Worm (Caenorhabditis elegans): Measurements from ENCODE around the gene unc-46.

Gene unc-46

ce11 chrV:5080853-5081338 is 17.9 kb downstream of the unc-46 start, which contains the start of gene Y58A7A.3 (continued):
- no peak for TF ChIP-seq unc-62 (GFP tag; optimal IDR thresholded peaks at IDR 0.05 in 1 of 2)
- TF ChIP-seq unc-62 (tag; optimal IDR thresholded peaks at IDR 0.05), result no peak
- TF ChIP-seq fos-1 (tag; optimal IDR thresholded peaks at IDR 0.05), result no peak
- TF ChIP-seq unc-39 (tag; optimal IDR thresholded peaks at IDR 0.05), result no peak
- no peak for TF ChIP-seq daf-8 (GFP tag; IDR thresholded peaks at IDR 0.05)
- no peak for TF ChIP-seq ama-1 (optimal IDR thresholded peaks at IDR 0.05)
- TF ChIP-seq hif-1 (tag; optimal IDR thresholded peaks at IDR 0.05), result peak in 1 of 2 experiments; percentile 54
- TF ChIP-seq nhr-28 (tag; optimal IDR thresholded peaks at IDR 0.05), result peak; percentile 93
- TF ChIP-seq nhr-6 (tag; optimal IDR thresholded peaks at IDR 0.05), result peak; percentile 19
- peak; percentile 57 for TF ChIP-seq dve-1 (tag; optimal IDR thresholded peaks at IDR 0.05; ENCODE audit: insufficient read depth)
- no peak for TF ChIP-seq skn-1 (tag; optimal IDR thresholded peaks at IDR 0.05)
- TF ChIP-seq daf-12 (tag; optimal IDR thresholded peaks at IDR 0.05), result no peak
- TF ChIP-seq arid-1 (GFP tag; conservative IDR thresholded peaks at IDR 0.05), result no peak
- TF ChIP-seq dpl-1 (GFP tag; optimal IDR thresholded peaks at IDR 0.05), result peak; percentile 20
- TF ChIP-seq mxl-3 (GFP tag; optimal IDR thresholded peaks at IDR 0.05), result peak; percentile 32
- TF ChIP-seq nhr-77 (tag; optimal IDR thresholded peaks at IDR 0.05), result peak; percentile 30
- no peak for TF ChIP-seq ceh-32 (tag; optimal IDR thresholded peaks at IDR 0.05; ENCODE audit: poor library complexity)
- TF ChIP-seq nhr-10 (tag; optimal IDR thresholded peaks at IDR 0.05), result no peak
- no peak for TF ChIP-seq saeg-2 (GFP tag; IDR thresholded peaks at IDR 0.05)
- TF ChIP-seq nhr-48 (tag; optimal IDR thresholded peaks at IDR 0.05), result no peak

ce11 chrV:5072082-5072481 is 26.7 kb downstream of the unc-46 start, which contains the start of gene Y58A7A.2:
Gene Y58A7A.2 (minus strand): TSS chrV:5072182.
- no peak for TF ChIP-seq rbr-2 (tag; optimal IDR thresholded peaks at IDR 0.05)
- TF ChIP-seq zfp-3 (GFP tag; conservative IDR thresholded peaks at IDR 0.05), result no peak
- TF ChIP-seq lim-7 (GFP tag; IDR thresholded peaks at IDR 0.05), result no peak
- TF ChIP-seq ztf-11 (tag; optimal IDR thresholded peaks at IDR 0.05), result no peak

ce11 chrV:5069440-5069839 is 29.4 kb downstream of the unc-46 start, which contains the start of gene Y58A7A.1:
Gene Y58A7A.1 (minus strand): TSS chrV:5069540.
- no peak for TF ChIP-seq nhr-111 (GFP tag; optimal IDR thresholded peaks at IDR 0.05)
- TF ChIP-seq snpc-1.2 (GFP tag; IDR thresholded peaks at IDR 0.05), result no peak
- TF ChIP-seq ztf-7 (tag; optimal IDR thresholded peaks at IDR 0.05), result no peak
- TF ChIP-seq hif-1 (tag; optimal IDR thresholded peaks at IDR 0.05), result no peak
- TF ChIP-seq ceh-44 (GFP tag; IDR thresholded peaks at IDR 0.05), result no peak

- peak in 1 of 2 experiments; percentile 26 for TF ChIP-seq lsy-2 (tag; optimal IDR thresholded peaks at IDR 0.05)
- TF ChIP-seq T20F7.1 (GFP tag; optimal IDR thresholded peaks at IDR 0.05), result peak; percentile 41
- TF ChIP-seq pqm-1 (tag; optimal IDR thresholded peaks at IDR 0.05), result peak; percentile 89
- TF ChIP-seq daf-16 (GFP tag; optimal IDR thresholded peaks at IDR 0.05), result no peak
- peak; percentile 72 for TF ChIP-seq daf-16 (tag; optimal IDR thresholded peaks at IDR 0.05)
- peak; percentile 43 for TF ChIP-seq hlh-11 (tag; optimal IDR thresholded peaks at IDR 0.05)
- TF ChIP-seq php-3 (GFP tag; IDR thresholded peaks at IDR 0.05), result peak; percentile 57; the same call in 1 of the 2 replicates
- TF ChIP-seq dmd-6 (GFP tag; IDR thresholded peaks at IDR 0.05), result peak; percentile 57
- no peak for TF ChIP-seq aha-1 (tag)
- TF ChIP-seq mdl-1 (tag; optimal IDR thresholded peaks at IDR 0.05), result peak in 1 of 2 experiments; percentile 28
- TF ChIP-seq nhr-77 (tag; optimal IDR thresholded peaks at IDR 0.05), result peak; percentile 47
- peak; percentile 84 for TF ChIP-seq nhr-28 (tag; optimal IDR thresholded peaks at IDR 0.05)
- no peak for TF ChIP-seq hlh-30 (tag; optimal IDR thresholded peaks at IDR 0.05; ENCODE audit: insufficient read depth)
- TF ChIP-seq dve-1 (tag; optimal IDR thresholded peaks at IDR 0.05; ENCODE audit: insufficient read depth), result peak; percentile 70
- no peak for TF ChIP-seq lin-29 (GFP tag; IDR thresholded peaks at IDR 0.05)
- no peak for TF ChIP-seq unc-62 (GFP tag; optimal IDR thresholded peaks at IDR 0.05 in 1 of 2)
- TF ChIP-seq unc-62 (tag; optimal IDR thresholded peaks at IDR 0.05), result no peak
Measured at ce11 chrV:5067390-5067789, 31.4 kb downstream of the unc-46 start.
